Worm (Caenorhabditis elegans): ENCODE data around the gene F35E8.2.

ce11 chrV:15865839-15866238, 39.6 kb upstream of the F35E8.2 start, which contains the start of gene srh-293:
- TF ChIP-seq die-1 (tag; optimal IDR thresholded peaks at IDR 0.05) (no peak), hlh-12 (tag; optimal IDR thresholded peaks at IDR 0.05) (no peak), C17E4.6 (GFP tag; IDR thresholded peaks at IDR 0.05) (no peak), chd-7 (tag; optimal IDR thresholded peaks at IDR 0.05) (no peak), xnd-1 (tag; optimal IDR thresholded peaks at IDR 0.05) (no peak), hsf-1 (GFP tag; IDR thresholded peaks at IDR 0.05) (no peak), ceh-40 (GFP tag; IDR thresholded peaks at IDR 0.05) (no peak), snpc-4 (GFP tag; optimal IDR thresholded peaks at IDR 0.05) (no peak), snpc-4 (tag; optimal IDR thresholded peaks at IDR 0.05) (no peak), ama-1 (optimal IDR thresholded peaks at IDR 0.05) (no peak), ama-1 (GFP tag; optimal IDR thresholded peaks at IDR 0.05) (no peak), D2030.7 (GFP tag; IDR thresholded peaks at IDR 0.05) (no peak), ccch-3 (GFP tag; optimal IDR thresholded peaks at IDR 0.05) (no peak), tlf-1 (GFP tag; optimal IDR thresholded peaks at IDR 0.05) (no peak), sptf-2 (GFP tag; optimal IDR thresholded peaks at IDR 0.05) (no peak)

All from whole organism, young adult.